Worm (Caenorhabditis elegans) whole organism, L1 larva: ENCODE data around the gene gpa-3.

Experiments
- C16A3.4 ChIP-seq: fragments of 150-350 bp; optimal IDR thresholded peaks from 2 replicates; lab custom pipeline; 2014; ENCODE audit warnings: missing biosample characterization, missing genetic modification characterization
- Y116A8C.19 ChIP-seq: sonication (generic microtip); optimal IDR thresholded peaks from 2 replicates; lab custom pipeline; 2016; ENCODE audit warnings: missing compliant biosample characterization, missing genetic modification characterization, borderline replicate concordance
- aha-1 ChIP-seq: fragments of 150-350 bp; optimal IDR thresholded peaks from 2 replicates; lab custom pipeline; 2014; ENCODE audit warnings: missing biosample characterization, missing genetic modification characterization
- blmp-1 ChIP-seq: fragments of 150-350 bp; optimal IDR thresholded peaks from 2 replicates; lab custom pipeline; 2014; ENCODE audit warnings: missing biosample characterization, missing genetic modification characterization
- ceh-63 ChIP-seq: fragments of 200-800 bp; sonication (Bioruptor generic); optimal IDR thresholded peaks from 2 replicates; lab custom pipeline; 2018; ENCODE audit warnings: mild to moderate bottlenecking, missing genetic modification characterization, missing compliant biosample characterization
- ceh-8 ChIP-seq: fragments of 200-800 bp; sonication (Bioruptor generic); optimal IDR thresholded peaks from 2 replicates; lab custom pipeline; 2018; ENCODE audit warnings: mild to moderate bottlenecking, missing genetic modification characterization, moderate library complexity, missing compliant biosample characterization
- ceh-82 ChIP-seq, 3 experiments: fragments of 150-350 bp in 1 of 3; sonication (generic microtip) in 2 of 3; optimal IDR thresholded peaks; 2 replicates each; lab custom pipeline; 2014 to 2017; ENCODE audit warnings: missing biosample characterization in 3 of 3, missing genetic modification characterization in 3 of 3
- ces-1 ChIP-seq: fragments of 150-350 bp; optimal IDR thresholded peaks from 2 replicates; lab custom pipeline; 2014; ENCODE audit warnings: missing biosample characterization, missing genetic modification reagents, missing genetic modification characterization
- efl-1 ChIP-seq, 4 experiments: fragments of 150-350 bp; optimal IDR thresholded peaks in 3 of 4; peaks in 1 of 4; 1 replicate in 1 of 4; 2 replicates in 3 of 4; lab custom pipeline; 2014; ENCODE audit warnings: missing biosample characterization in 2 of 4, missing genetic modification characterization in 2 of 4, missing genetic modification reagents in 2 of 4
- efl-3 ChIP-seq: fragments of 200-800 bp; sonication (Bioruptor generic); optimal IDR thresholded peaks from 2 replicates; lab custom pipeline; 2018; ENCODE audit warnings: mild to moderate bottlenecking, missing genetic modification characterization, missing compliant biosample characterization
- egl-13 ChIP-seq: sonication (generic microtip); optimal IDR thresholded peaks from 2 replicates; lab custom pipeline; 2016; ENCODE audit warnings: missing genotype, missing genetic modification reagents, missing genetic modification characterization, missing compliant biosample characterization
- ets-5 ChIP-seq: fragments of 200-800 bp; sonication (Bioruptor generic); IDR thresholded peaks from 2 replicates; pipeline ENCODE4 v1.3.6; 2022; ENCODE audit warnings: missing genetic modification characterization, missing compliant biosample characterization
- fkh-10 ChIP-seq: sonication (generic microtip); optimal IDR thresholded peaks from 2 replicates; lab custom pipeline; 2017; ENCODE audit warnings: missing biosample characterization, missing genetic modification reagents, missing genetic modification characterization
- fkh-8 ChIP-seq: sonication (generic microtip); optimal IDR thresholded peaks from 2 replicates; lab custom pipeline; 2016; ENCODE audit warnings: mild to moderate bottlenecking, missing genetic modification characterization, missing compliant biosample characterization
- fos-1 ChIP-seq: fragments of 150-350 bp; optimal IDR thresholded peaks from 2 replicates; lab custom pipeline; 2014; ENCODE audit warnings: missing biosample characterization, missing genetic modification characterization
- jun-1 ChIP-seq: fragments of 150-350 bp; optimal IDR thresholded peaks from 2 replicates; lab custom pipeline; 2014; ENCODE audit warnings: missing biosample characterization, missing genetic modification reagents, missing genetic modification characterization
- lin-13 ChIP-seq: fragments of 150-350 bp; optimal IDR thresholded peaks from 2 replicates; lab custom pipeline; 2014; ENCODE audit warnings: missing biosample characterization, missing genetic modification reagents, missing genetic modification characterization
- lin-14 ChIP-seq: fragments of 200-800 bp; sonication (Bioruptor generic); optimal IDR thresholded peaks from 2 replicates; lab custom pipeline; 2018; ENCODE audit warnings: mild to moderate bottlenecking, missing genetic modification characterization, moderate library complexity, missing compliant biosample characterization
- lsy-2 ChIP-seq, 2 experiments: fragments of 150-350 bp; optimal IDR thresholded peaks; 2 replicates each; lab custom pipeline; 2014; ENCODE audit warnings: missing biosample characterization in 2 of 2, missing genetic modification characterization in 2 of 2
- mab-9 ChIP-seq: fragments of 200-800 bp; sonication (Bioruptor generic); IDR thresholded peaks from 2 replicates; pipeline ENCODE4 v1.3.6; 2022; ENCODE audit warnings: missing genetic modification reagents, missing genetic modification characterization, missing compliant biosample characterization
- mef-2 ChIP-seq: fragments of 150-350 bp; optimal IDR thresholded peaks from 2 replicates; lab custom pipeline; 2014; ENCODE audit warnings: missing biosample characterization, missing genetic modification characterization
- nhr-20 ChIP-seq: sonication (generic microtip); optimal IDR thresholded peaks from 2 replicates; lab custom pipeline; 2016; ENCODE audit warnings: mild to moderate bottlenecking, missing genetic modification characterization, missing compliant biosample characterization
- nhr-237 ChIP-seq: fragments of 150-350 bp; optimal IDR thresholded peaks from 2 replicates; lab custom pipeline; 2014; ENCODE audit warnings: missing biosample characterization, missing genetic modification characterization
- nhr-28 ChIP-seq: fragments of 150-350 bp; optimal IDR thresholded peaks from 2 replicates; lab custom pipeline; 2014; ENCODE audit warnings: missing biosample characterization, missing genetic modification characterization
- nhr-71 ChIP-seq: sonication (generic microtip); optimal IDR thresholded peaks from 2 replicates; lab custom pipeline; 2016; ENCODE audit warnings: mild to moderate bottlenecking, missing genetic modification characterization, moderate library complexity, missing compliant biosample characterization
- nhr-77 ChIP-seq: fragments of 150-350 bp; optimal IDR thresholded peaks from 2 replicates; lab custom pipeline; 2014; ENCODE audit warnings: missing biosample characterization, missing genetic modification characterization
- nhr-84 ChIP-seq: sonication (generic microtip); optimal IDR thresholded peaks from 2 replicates; lab custom pipeline; 2017; ENCODE audit warnings: missing biosample characterization, missing genetic modification characterization
- nhr-85 ChIP-seq: sonication (generic microtip); peaks from one replicate; lab custom pipeline; 2016; ENCODE audit warnings: missing genetic modification characterization, inconsistent platforms, missing compliant biosample characterization
- pag-3 ChIP-seq: sonication (generic microtip); optimal IDR thresholded peaks from 2 replicates; lab custom pipeline; 2017; ENCODE audit warnings: missing genetic modification characterization, mild to moderate bottlenecking, missing compliant biosample characterization, antibody characterized with exemption, borderline replicate concordance; ENCODE audit not compliant: insufficient read depth
- pqm-1 ChIP-seq: sonication (generic microtip); optimal IDR thresholded peaks from 3 replicates; lab custom pipeline; 2017; ENCODE audit warnings: missing biosample characterization, missing genetic modification characterization
- skn-1 ChIP-seq: fragments of 150-350 bp; optimal IDR thresholded peaks from 2 replicates; lab custom pipeline; 2014; ENCODE audit warnings: missing biosample characterization, missing genetic modification characterization
- snpc-4 ChIP-seq: fragments of 150-350 bp; optimal IDR thresholded peaks from 2 replicates; lab custom pipeline; 2014; ENCODE audit warnings: missing biosample characterization, missing genetic modification characterization
- tbx-2 ChIP-seq: sonication (generic microtip); optimal IDR thresholded peaks from 2 replicates; lab custom pipeline; 2016; ENCODE audit warnings: missing genetic modification characterization, missing compliant biosample characterization
- unc-30 ChIP-seq: sonication (generic microtip); optimal IDR thresholded peaks from 2 replicates; lab custom pipeline; 2017; ENCODE audit warnings: missing biosample characterization, missing genetic modification characterization
- vab-15 ChIP-seq: sonication (generic microtip); optimal IDR thresholded peaks from 2 replicates; lab custom pipeline; 2017; ENCODE audit warnings: missing genotype, mild to moderate bottlenecking, missing genetic modification characterization, missing compliant biosample characterization
- zag-1 ChIP-seq: fragments of 150-350 bp; optimal IDR thresholded peaks from 2 replicates; lab custom pipeline; 2014; ENCODE audit warnings: missing biosample characterization, missing genetic modification characterization
- zip-4 ChIP-seq: fragments of 200-800 bp; sonication (Bioruptor generic); optimal IDR thresholded peaks from 2 replicates; lab custom pipeline; 2018; ENCODE audit warnings: mild to moderate bottlenecking, missing genetic modification characterization, moderate library complexity, missing compliant biosample characterization
- ztf-4 ChIP-seq: fragments of 150-350 bp; optimal IDR thresholded peaks from 2 replicates; lab custom pipeline; 2014; ENCODE audit warnings: missing biosample characterization, missing genetic modification characterization

Gene gpa-3

DNA sequence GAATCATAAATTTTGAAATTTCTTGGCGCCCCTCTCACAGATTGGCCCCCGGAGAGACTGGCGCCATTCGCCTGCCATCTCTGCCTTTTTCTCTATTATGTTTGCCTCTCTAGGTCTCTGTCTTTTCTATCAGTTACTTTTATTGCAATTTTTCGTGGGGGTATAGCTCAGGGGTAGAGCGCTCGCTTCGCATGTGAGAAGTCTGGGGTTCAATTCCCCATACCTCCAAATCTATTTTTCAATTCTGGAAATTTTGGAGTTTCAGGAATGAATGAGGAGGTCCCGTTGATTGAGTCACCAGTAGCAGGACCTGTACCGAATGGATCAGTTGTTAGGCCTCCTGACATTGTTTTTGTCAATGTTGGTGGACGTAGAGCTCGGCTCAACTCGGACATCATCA lies 41.5 kb downstream of the gpa-3 start, which contains the start of gene kvs-3 (continued):
- no peak for TF ChIP-seq Y116A8C.19 (tag; lab: Kevin White, UChicago)
- TF ChIP-seq ceh-82 (tag; optimal IDR thresholded peaks at IDR 0.05; lab: Kevin White, UChicago), result no peak
- TF ChIP-seq fkh-10, result no peak
- TF ChIP-seq tbx-2 (tag; lab: Kevin White, UChicago), result peak; percentile 30
- peak; percentile 34 for TF ChIP-seq lin-14
- no peak for TF ChIP-seq fkh-8 (tag; lab: Kevin White, UChicago)
- no peak for TF ChIP-seq nhr-237 (tag; lab: Kevin White, UChicago)
- TF ChIP-seq snpc-4, result no peak
- no peak for TF ChIP-seq pag-3
- TF ChIP-seq nhr-77 (tag; lab: Kevin White, UChicago), result peak; percentile 8
- TF ChIP-seq efl-1 (optimal IDR thresholded peaks at IDR 0.05; lab: Kevin White, UChicago), result peak; percentile 15 to 22
- peak in 1 of 2 experiments; percentile 93 for TF ChIP-seq efl-1 (GFP tag; optimal IDR thresholded peaks at IDR 0.05 in 1 of 2; lab: Kevin White, UChicago)
- no peak for TF ChIP-seq nhr-84 (tag; lab: Kevin White, UChicago)
- TF ChIP-seq zag-1 (tag; lab: Kevin White, UChicago), result no peak
- TF ChIP-seq fos-1, result peak; percentile 31
- no peak for TF ChIP-seq efl-3 (GFP tag; lab: Kevin White, UChicago)
- peak; percentile 6 for TF ChIP-seq blmp-1 (tag; lab: Kevin White, UChicago)
- TF ChIP-seq lin-13, result no peak
- TF ChIP-seq ces-1 (GFP tag; lab: Kevin White, UChicago), result no peak
- peak; percentile 6 to 48 for TF ChIP-seq lsy-2 (tag; optimal IDR thresholded peaks at IDR 0.05; lab: Kevin White, UChicago)
- TF ChIP-seq egl-13 (tag; lab: Kevin White, UChicago), result no peak
- no peak for TF ChIP-seq unc-30 (tag; lab: Kevin White, UChicago)
- 0 out of 2 replicates have a peak, but pooled peaks have one; percentile 34 for TF ChIP-seq mab-9 (GFP tag; lab: Robert Waterston, UW)
- TF ChIP-seq aha-1 (tag; lab: Kevin White, UChicago), result no peak
- TF ChIP-seq nhr-28 (tag; lab: Kevin White, UChicago), result no peak
- TF ChIP-seq pqm-1 (tag; lab: Kevin White, UChicago), result no peak
- peak; percentile 24 for TF ChIP-seq ceh-8
- no peak for TF ChIP-seq vab-15 (tag; lab: Kevin White, UChicago)
- TF ChIP-seq jun-1 (tag; lab: Kevin White, UChicago), result no peak
- peak; percentile 50 for TF ChIP-seq nhr-20 (tag; lab: Kevin White, UChicago)
- TF ChIP-seq nhr-85 (tag; lab: Kevin White, UChicago), result peak; percentile 55
- peak; percentile 59 for TF ChIP-seq nhr-71 (tag; lab: Kevin White, UChicago)
- TF ChIP-seq, all 84 proteins: peak for 32

ce11 chrV:9316970-9317369 lies 42.6 kb downstream of the gpa-3 start:
- TF ChIP-seq Y116A8C.19 (tag; lab: Kevin White, UChicago) (no peak), lin-14 (peak; percentile 29), fkh-10 (peak; percentile 80)

- TF ChIP-seq skn-1 (no peak), mab-9 (GFP tag; lab: Robert Waterston, UW) (no peak), efl-1 (optimal IDR thresholded peaks at IDR 0.05; lab: Kevin White, UChicago) (no peak), efl-1 (GFP tag; optimal IDR thresholded peaks at IDR 0.05 in 1 of 2; lab: Kevin White, UChicago) (no peak), zip-4 (GFP tag; lab: Kevin White, UChicago) (no peak), tbx-2 (tag; lab: Kevin White, UChicago) (no peak), egl-13 (tag; lab: Kevin White, UChicago) (no peak), C16A3.4 (tag; lab: Kevin White, UChicago) (no peak), mef-2 (tag; lab: Kevin White, UChicago) (no peak), blmp-1 (tag; lab: Kevin White, UChicago) (no peak)
Observed at ce11 chrV:9314408-9314807, 45.2 kb downstream of the gpa-3 start.

DNA sequence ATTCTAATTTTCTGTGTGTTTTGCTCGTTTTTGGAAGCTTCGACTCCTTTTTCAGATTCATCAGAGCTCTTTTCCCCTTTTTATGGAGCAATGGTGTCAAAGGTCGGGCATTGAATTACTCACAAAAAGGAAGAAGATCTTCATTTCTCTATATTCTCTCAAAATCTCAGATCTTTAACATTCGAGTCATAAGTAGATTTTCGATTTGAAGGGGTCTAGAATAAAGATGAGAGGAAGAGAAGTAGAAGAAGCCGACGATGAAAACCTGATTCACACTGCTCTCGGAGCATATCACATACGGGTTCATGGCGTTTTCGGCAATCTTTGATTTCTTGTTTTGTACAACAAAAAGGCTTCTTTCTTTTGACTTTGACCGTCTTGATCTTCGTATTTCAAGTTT lies 47.2 kb downstream of the gpa-3 start:
- TF ChIP-seq zip-4 (GFP tag; lab: Kevin White, UChicago) (no peak), lin-14 (peak; percentile 24), fkh-10 (peak; percentile 85), efl-1 (optimal IDR thresholded peaks at IDR 0.05; lab: Kevin White, UChicago) (no peak), efl-1 (GFP tag; optimal IDR thresholded peaks at IDR 0.05 in 1 of 2; lab: Kevin White, UChicago) (peak in 1 of 2 experiments; percentile 59), ceh-63 (GFP tag; lab: Kevin White, UChicago) (no peak), ztf-4 (no peak), nhr-77 (tag; lab: Kevin White, UChicago) (no peak), ets-5 (GFP tag; lab: Robert Waterston, UW) (no peak), pqm-1 (tag; lab: Kevin White, UChicago) (no peak)
